Fruit fly (Drosophila melanogaster) whole organism, adult: ENCODE data around the gene CG15296.

Experiments used
- cic ChIP-seq: fragments of 200-800 bp; sonication (Bioruptor generic); optimal IDR thresholded peaks from 2 replicates; lab custom pipeline; 2017; ENCODE audit warnings: missing biosample characterization, mild to moderate bottlenecking, missing genetic modification characterization, moderate library complexity
- cnc ChIP-seq, 2 experiments: fragments of >200 bp; optimal IDR thresholded peaks; 2 replicates each; lab custom pipeline; 2017

DNA sequence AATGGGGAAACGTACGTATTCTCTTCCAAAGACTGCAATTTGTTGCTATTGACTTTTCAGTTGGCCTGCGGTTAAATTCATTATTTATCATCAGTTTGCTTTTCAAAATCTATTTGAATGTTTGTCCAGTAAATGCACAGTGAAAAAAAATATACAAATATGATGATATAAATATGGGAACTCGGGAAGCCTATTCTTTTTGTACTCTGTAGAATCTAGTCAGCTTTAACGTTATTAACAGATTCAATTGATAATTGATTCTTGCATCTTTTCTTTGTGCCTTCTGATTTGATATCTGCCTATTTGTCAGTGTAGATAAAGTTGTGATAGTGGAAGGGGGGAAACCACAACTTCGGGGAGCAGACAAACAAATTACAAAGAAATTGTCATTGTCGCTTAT is 23.1 kb downstream of the CG15296 start:
- no peak for TF ChIP-seq cic (GFP tag; lab: Kevin White, UChicago)
- no peak for TF ChIP-seq cnc (optimal IDR thresholded peaks at IDR 0.05; lab: Kevin White, UChicago)
